Worm (Caenorhabditis elegans) whole organism, early embryonic: ENCODE measurements around the gene F55H2.5.

Source experiments
- aly-1 ChIP-seq: sonication (generic microtip); optimal IDR thresholded peaks from 2 replicates; lab custom pipeline; 2016; ENCODE audit warnings: missing genetic modification characterization, missing compliant biosample characterization
- ama-1 ChIP-seq: fragments of 150-350 bp; optimal IDR thresholded peaks from 2 replicates; lab custom pipeline; 2014
- ceh-13 ChIP-seq: fragments of 200-800 bp; sonication (Bioruptor generic); optimal IDR thresholded peaks from 2 replicates; lab custom pipeline; 2018; ENCODE audit warnings: mild to moderate bottlenecking, missing genetic modification characterization, missing compliant biosample characterization
- ceh-36 ChIP-seq: sonication (generic microtip); optimal IDR thresholded peaks from 2 replicates; lab custom pipeline; 2016; ENCODE audit warnings: missing genetic modification characterization, inconsistent platforms, missing compliant biosample characterization
- hmg-4 ChIP-seq: fragments of 200-800 bp; sonication (Bioruptor generic); optimal IDR thresholded peaks from 2 replicates; lab custom pipeline; 2018; ENCODE audit warnings: mild to moderate bottlenecking, missing genetic modification characterization, missing compliant biosample characterization

DNA sequence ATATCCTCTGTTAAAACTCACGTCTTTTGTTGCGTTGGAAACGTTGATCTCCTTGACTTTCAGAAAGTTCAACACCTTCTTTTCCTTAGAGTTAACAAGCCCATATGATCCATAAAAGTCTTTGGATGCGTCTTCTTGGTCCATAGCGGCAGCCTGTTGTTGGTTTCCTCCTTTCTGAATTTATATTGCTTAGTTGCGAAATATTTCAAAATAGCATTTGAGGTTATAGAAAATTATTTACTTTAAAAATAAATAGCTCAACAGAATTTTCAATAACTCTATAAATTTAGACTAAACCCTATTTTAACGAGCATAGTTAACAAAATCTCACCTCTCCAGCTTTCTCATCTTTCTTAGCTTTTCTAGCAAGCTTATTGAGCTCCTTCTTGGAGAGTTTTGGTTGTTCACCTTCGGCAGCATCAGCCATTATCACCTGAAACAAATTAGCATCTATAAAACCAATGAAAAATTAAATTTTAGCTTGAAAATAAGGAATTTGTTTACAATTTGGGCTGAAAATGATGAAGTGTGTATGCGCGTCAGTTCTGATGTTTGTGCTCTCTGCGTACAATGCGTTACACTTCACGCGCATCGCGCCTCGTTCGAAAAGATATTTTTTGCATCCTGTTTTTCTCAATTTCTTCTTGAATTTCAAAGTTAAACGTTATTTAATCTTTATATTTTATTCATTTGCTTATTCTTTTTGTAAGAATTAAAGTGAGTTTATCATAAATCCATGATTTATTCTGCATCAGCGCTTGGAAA lies 20.3 kb upstream of the F55H2.5 start, which contains the start of the genes dars-1 and ctr-9:
- TF ChIP-seq ama-1 (lab: Kevin White, UChicago) (no peak), aly-1 (no peak), hmg-4 (GFP tag; lab: Kevin White, UChicago) (no peak), ceh-13 (GFP tag; lab: Kevin White, UChicago) (no peak), ceh-36 (tag; lab: Kevin White, UChicago) (no peak)
